Worm (Caenorhabditis elegans) whole organism, mixed stage, embryonic: ENCODE data around the gene srh-214.

ENCODE experiments used
- M03D4.4 ChIP-seq: sonication (generic microtip); optimal IDR thresholded peaks from 2 replicates; lab custom pipeline; 2017; ENCODE audit warnings: mild to moderate bottlenecking, missing genetic modification characterization, missing compliant biosample characterization
- bed-3 ChIP-seq: fragments of 200-800 bp; sonication (Bioruptor generic); optimal IDR thresholded peaks from 3 replicates; lab custom pipeline; 2018; ENCODE audit warnings: mild to moderate bottlenecking, missing genetic modification characterization, moderate library complexity, missing compliant biosample characterization
- blmp-1 ChIP-seq: fragments of 150-350 bp; optimal IDR thresholded peaks from 2 replicates; lab custom pipeline; 2014; ENCODE audit warnings: missing biosample characterization, missing genetic modification characterization
- ceh-39 ChIP-seq: fragments of 150-350 bp; optimal IDR thresholded peaks from 2 replicates; lab custom pipeline; 2014; ENCODE audit warnings: missing biosample characterization, missing genetic modification characterization
- ceh-43 ChIP-seq: fragments of 200-800 bp; sonication (Bioruptor generic); optimal IDR thresholded peaks from 2 replicates; lab custom pipeline; 2018; ENCODE audit warnings: mild to moderate bottlenecking, missing genetic modification characterization, moderate library complexity, missing compliant biosample characterization
- ceh-83 ChIP-seq: fragments of 200-800 bp; sonication (Bioruptor generic); optimal IDR thresholded peaks from 2 replicates; lab custom pipeline; 2018; ENCODE audit warnings: mild to moderate bottlenecking, missing genetic modification characterization, missing compliant biosample characterization
- ces-1 ChIP-seq: fragments of 150-350 bp; optimal IDR thresholded peaks from 2 replicates; lab custom pipeline; 2014; ENCODE audit warnings: missing biosample characterization, missing genetic modification reagents, missing genetic modification characterization
- cnd-1 ChIP-seq: fragments of 200-800 bp; sonication (Bioruptor generic); optimal IDR thresholded peaks from 2 replicates; lab custom pipeline; 2018; ENCODE audit warnings: mild to moderate bottlenecking, missing genetic modification characterization, missing compliant biosample characterization
- drap-1 ChIP-seq: fragments of 200-800 bp; sonication (Bioruptor generic); optimal IDR thresholded peaks from 3 replicates; lab custom pipeline; 2018; ENCODE audit warnings: mild to moderate bottlenecking, missing genetic modification characterization, missing compliant biosample characterization
- elt-1 ChIP-seq: sonication (generic microtip); optimal IDR thresholded peaks from 2 replicates; lab custom pipeline; 2017; ENCODE audit warnings: missing genetic modification characterization, mild to moderate bottlenecking, missing compliant biosample characterization, antibody characterized with exemption, moderate library complexity, borderline replicate concordance; ENCODE audit not compliant: insufficient read depth
- ham-2 ChIP-seq: fragments of 200-800 bp; sonication (Bioruptor generic); optimal IDR thresholded peaks from 2 replicates; lab custom pipeline; 2018; ENCODE audit warnings: mild to moderate bottlenecking, missing genetic modification characterization, missing compliant biosample characterization
- lin-13 ChIP-seq: fragments of 150-350 bp; optimal IDR thresholded peaks from 2 replicates; lab custom pipeline; 2014; ENCODE audit warnings: missing biosample characterization, missing genetic modification characterization
- lin-32 ChIP-seq: fragments of 200-800 bp; sonication (Bioruptor generic); optimal IDR thresholded peaks from 2 replicates; lab custom pipeline; 2018; ENCODE audit warnings: mild to moderate bottlenecking, missing genetic modification characterization, missing compliant biosample characterization
- lsy-2 ChIP-seq: fragments of 150-350 bp; optimal IDR thresholded peaks from 2 replicates; lab custom pipeline; 2014; ENCODE audit warnings: missing biosample characterization, missing genetic modification characterization
- mab-5 ChIP-seq: fragments of 150-350 bp; optimal IDR thresholded peaks from 2 replicates; lab custom pipeline; 2014; ENCODE audit warnings: missing biosample characterization, missing genetic modification characterization
- nhr-12 ChIP-seq: fragments of 150-350 bp; optimal IDR thresholded peaks from 2 replicates; lab custom pipeline; 2014; ENCODE audit warnings: missing biosample characterization, missing genetic modification characterization
- nhr-2 ChIP-seq: fragments of 150-350 bp; optimal IDR thresholded peaks from 2 replicates; lab custom pipeline; 2014; ENCODE audit warnings: missing biosample characterization, missing genetic modification characterization
- nhr-28 ChIP-seq: fragments of 150-350 bp; optimal IDR thresholded peaks from 2 replicates; lab custom pipeline; 2014; ENCODE audit warnings: missing biosample characterization, missing genetic modification characterization
- nhr-76 ChIP-seq: sonication (generic microtip); optimal IDR thresholded peaks from 2 replicates; lab custom pipeline; 2017; ENCODE audit warnings: missing biosample characterization, missing genetic modification characterization
- pha-4 ChIP-seq: fragments of 150-350 bp; optimal IDR thresholded peaks from 2 replicates; lab custom pipeline; 2018; ENCODE audit warnings: missing biosample characterization, missing genetic modification reagents, missing genetic modification characterization
- snpc-4 ChIP-seq: fragments of 150-350 bp; optimal IDR thresholded peaks from 2 replicates; lab custom pipeline; 2014; ENCODE audit warnings: missing biosample characterization, missing genetic modification characterization
- sptf-1 ChIP-seq: sonication (generic microtip); optimal IDR thresholded peaks from 2 replicates; lab custom pipeline; 2017; ENCODE audit warnings: mild to moderate bottlenecking, missing genetic modification characterization, moderate library complexity, missing compliant biosample characterization
- tbx-8 ChIP-seq: fragments of 200-800 bp; sonication (Bioruptor generic); optimal IDR thresholded peaks from 2 replicates; lab custom pipeline; 2018; ENCODE audit warnings: mild to moderate bottlenecking, missing genetic modification characterization, moderate library complexity, missing compliant biosample characterization
- unc-120 ChIP-seq: sonication (generic microtip); optimal IDR thresholded peaks from 2 replicates; lab custom pipeline; 2017; ENCODE audit warnings: missing genetic modification characterization, missing compliant biosample characterization; ENCODE audit not compliant: poor library complexity, severe bottlenecking
- unc-39 ChIP-seq: fragments of 150-350 bp; optimal IDR thresholded peaks from 2 replicates; lab custom pipeline; 2014; ENCODE audit warnings: missing biosample characterization, missing genetic modification characterization
- unc-62 ChIP-seq: fragments of 150-350 bp; optimal IDR thresholded peaks from 2 replicates; lab custom pipeline; 2014; ENCODE audit warnings: missing biosample characterization, missing genetic modification reagents, missing genetic modification characterization
- zip-8 ChIP-seq: fragments of 150-350 bp; optimal IDR thresholded peaks from 2 replicates; lab custom pipeline; 2014; ENCODE audit warnings: missing biosample characterization, missing genetic modification characterization
- ztf-11 ChIP-seq: fragments of 150-350 bp; optimal IDR thresholded peaks from 2 replicates; lab custom pipeline; 2014; ENCODE audit warnings: missing biosample characterization, missing genetic modification characterization

Gene srh-214

ce11 chrV:16865404-16865803 lies 35.8 kb upstream of the srh-214 start, which contains the start of gene clec-28:
clec-28 (plus strand) TSS chrV:16865704.
- TF ChIP-seq nhr-76 (tag; lab: Kevin White, UChicago) (no peak), ceh-39 (no peak), tbx-8 (GFP tag; lab: Kevin White, UChicago) (no peak), ceh-83 (GFP tag; lab: Kevin White, UChicago) (no peak), unc-39 (tag; lab: Kevin White, UChicago) (no peak), lin-13 (no peak), ztf-11 (tag; lab: Kevin White, UChicago) (no peak), nhr-12 (tag; lab: Kevin White, UChicago) (no peak), blmp-1 (no peak), lsy-2 (no peak), snpc-4 (tag; lab: Kevin White, UChicago) (no peak), drap-1 (GFP tag; lab: Kevin White, UChicago) (no peak), nhr-2 (tag; lab: Kevin White, UChicago) (no peak), M03D4.4 (tag; lab: Kevin White, UChicago) (no peak), unc-120 (tag; lab: Kevin White, UChicago) (no peak)
- TF ChIP-seq, all 35 proteins: peak for 0

- no peak for TF ChIP-seq snpc-4 (tag; lab: Kevin White, UChicago)
- no peak for TF ChIP-seq zip-8 (tag; lab: Kevin White, UChicago)
- no peak for TF ChIP-seq pha-4 (tag; lab: Kevin White, UChicago)
- no peak for TF ChIP-seq ceh-43 (GFP tag; lab: Kevin White, UChicago)
- no peak for TF ChIP-seq ceh-39
- TF ChIP-seq M03D4.4 (tag; lab: Kevin White, UChicago): no peak
- TF ChIP-seq bed-3 (GFP tag; lab: Kevin White, UChicago): no peak
These were observed 32.2 kb upstream of the srh-214 start, which contains the start of the genes clec-32 and clec-24 for ce11 chrV:16861719-16862118. clec-32 (minus strand) TSS chrV:16861819. clec-24 (plus strand) TSS chrV:16862012.

ce11 chrV:16857977-16858479 lies 28.5 kb upstream of the srh-214 start, which contains the start of the genes clec-31 and clec-22:
clec-31 (minus strand) TSS chrV:16858077.
clec-22 (plus strand) TSS chrV:16858429.
- TF ChIP-seq tbx-8 (GFP tag; lab: Kevin White, UChicago) (no peak), drap-1 (GFP tag; lab: Kevin White, UChicago) (no peak), ceh-39 (no peak)

- TF ChIP-seq ceh-83 (GFP tag; lab: Kevin White, UChicago) (no peak), tbx-8 (GFP tag; lab: Kevin White, UChicago) (no peak), cnd-1 (no peak), blmp-1 (no peak), ces-1 (no peak), nhr-2 (tag; lab: Kevin White, UChicago) (no peak), drap-1 (GFP tag; lab: Kevin White, UChicago) (no peak), nhr-76 (tag; lab: Kevin White, UChicago) (no peak), lin-13 (no peak), pha-4 (tag; lab: Kevin White, UChicago) (no peak), ceh-43 (GFP tag; lab: Kevin White, UChicago) (no peak), lsy-2 (no peak), sptf-1 (tag; lab: Kevin White, UChicago) (no peak), unc-39 (tag; lab: Kevin White, UChicago) (no peak), elt-1 (tag; lab: Kevin White, UChicago) (no peak), ham-2 (GFP tag; lab: Kevin White, UChicago) (no peak), nhr-28 (tag; lab: Kevin White, UChicago) (no peak)
These were observed 24.6 kb upstream of the srh-214 start, which contains the start of the genes clec-35 and clec-27 for ce11 chrV:16853956-16854683. clec-35 (minus strand) TSS chrV:16854056. clec-27 (plus strand) TSS chrV:16854633.

- TF ChIP-seq ceh-39 (no peak), M03D4.4 (tag; lab: Kevin White, UChicago) (no peak), nhr-12 (tag; lab: Kevin White, UChicago) (no peak), unc-62 (no peak), bed-3 (GFP tag; lab: Kevin White, UChicago) (no peak), elt-1 (tag; lab: Kevin White, UChicago) (no peak), lin-32 (GFP tag; lab: Kevin White, UChicago) (no peak), tbx-8 (GFP tag; lab: Kevin White, UChicago) (no peak), ces-1 (no peak), blmp-1 (no peak), ceh-83 (GFP tag; lab: Kevin White, UChicago) (no peak), mab-5 (no peak)
These were observed 22.4 kb upstream of the srh-214 start, which contains the start of gene clec-37 for ce11 chrV:16852002-16852401. clec-37 (minus strand) TSS chrV:16852102.
